Fruit fly (Drosophila melanogaster) whole organism, pupa: ENCODE measurements around the gene qin.
A peak's percentile ranks its signal among the peaks of the same experiment; 100 is the strongest.

ENCODE experiments used
- CG10348 ChIP-seq: fragments of 200-800 bp; sonication (Bioruptor generic); IDR thresholded peaks from 2 replicates; pipeline ENCODE4 v1.3.6; 2022; ENCODE audit warnings: missing biosample characterization, missing genetic modification characterization
- CG12605 ChIP-seq: fragments of 200-800 bp; sonication (Bioruptor generic); IDR thresholded peaks from 2 replicates; pipeline ENCODE4 v1.3.6; 2022; ENCODE audit warnings: missing biosample characterization, missing genetic modification characterization
- CG13204 ChIP-seq: fragments of 200-800 bp; sonication (Bioruptor generic); optimal IDR thresholded peaks from 2 replicates; lab custom pipeline; 2018; ENCODE audit warnings: missing biosample characterization, mild to moderate bottlenecking, missing genetic modification characterization, moderate library complexity
- CG14655 ChIP-seq: fragments of 200-800 bp; sonication (Bioruptor generic); optimal IDR thresholded peaks from 3 replicates; lab custom pipeline; 2017; ENCODE audit warnings: mild to moderate bottlenecking, missing biosample characterization, missing genetic modification reagents, missing genetic modification characterization
- CG15710 ChIP-seq: fragments of 200-800 bp; sonication (Bioruptor generic); optimal IDR thresholded peaks from 2 replicates; lab custom pipeline; 2018; ENCODE audit warnings: missing biosample characterization, mild to moderate bottlenecking, missing genetic modification characterization, moderate library complexity
- CG17806 ChIP-seq: fragments of 200-800 bp; sonication (Bioruptor generic); optimal IDR thresholded peaks from 2 replicates; lab custom pipeline; 2018; ENCODE audit warnings: missing biosample characterization, mild to moderate bottlenecking, missing genetic modification characterization, moderate library complexity
- CG32121 ChIP-seq: fragments of 200-800 bp; sonication (Bioruptor generic); IDR thresholded peaks from 2 replicates; pipeline ENCODE4 v1.3.6; 2022; ENCODE audit warnings: missing biosample characterization, missing genetic modification characterization
- CG34367 ChIP-seq: fragments of 200-800 bp; sonication (Bioruptor generic); optimal IDR thresholded peaks from 2 replicates; lab custom pipeline; 2018; ENCODE audit warnings: missing biosample characterization, mild to moderate bottlenecking, missing genetic modification characterization
- CG4496 ChIP-seq: fragments of 200-800 bp; sonication (Bioruptor generic); IDR thresholded peaks from 3 replicates; pipeline ENCODE4 v1.3.6; 2022; ENCODE audit warnings: missing biosample characterization, missing genetic modification characterization
- CG8159 ChIP-seq: fragments of 200-800 bp; sonication (Bioruptor generic); optimal IDR thresholded peaks from 3 replicates; lab custom pipeline; 2018; ENCODE audit warnings: missing biosample characterization, mild to moderate bottlenecking, missing genetic modification characterization, moderate library complexity
- CG8301 ChIP-seq: fragments of 200-800 bp; sonication (Bioruptor generic); optimal IDR thresholded peaks from 2 replicates; lab custom pipeline; 2018; ENCODE audit warnings: missing biosample characterization, mild to moderate bottlenecking, missing genetic modification characterization
- CG9948 ChIP-seq: fragments of 200-800 bp; sonication (Bioruptor generic); optimal IDR thresholded peaks from 2 replicates; lab custom pipeline; 2018; ENCODE audit warnings: missing biosample characterization, mild to moderate bottlenecking, missing genetic modification characterization, moderate library complexity
- D1 ChIP-seq: fragments of 200-800 bp; sonication (Bioruptor generic); optimal IDR thresholded peaks from 2 replicates; lab custom pipeline; 2018; ENCODE audit warnings: missing biosample characterization, mild to moderate bottlenecking, missing genetic modification characterization, moderate library complexity
- EcR ChIP-seq: fragments of 200-800 bp; sonication (Bioruptor generic); optimal IDR thresholded peaks from 3 replicates; lab custom pipeline; 2019; ENCODE audit warnings: missing biosample characterization, missing genetic modification characterization, mild to moderate bottlenecking, moderate library complexity, missing genetic modification reagents
- Ets98B ChIP-seq: fragments of 200-800 bp; sonication (Bioruptor generic); IDR thresholded peaks from 2 replicates; pipeline ENCODE4 v1.3.6; 2022; ENCODE audit warnings: missing biosample characterization, missing genetic modification characterization
- Pif1A ChIP-seq: fragments of 200-800 bp; sonication (Bioruptor generic); optimal IDR thresholded peaks from 3 replicates; lab custom pipeline; 2016; ENCODE audit warnings: missing biosample characterization, missing genetic modification characterization
- Pif1B ChIP-seq: fragments of 200-800 bp; sonication (Bioruptor generic); optimal IDR thresholded peaks from 3 replicates; lab custom pipeline; 2016; ENCODE audit warnings: missing biosample characterization, missing genetic modification characterization
- Snoo ChIP-seq: fragments of 200-800 bp; sonication (Bioruptor generic); optimal IDR thresholded peaks from 3 replicates; lab custom pipeline; 2017; ENCODE audit warnings: missing biosample characterization, mild to moderate bottlenecking, missing genetic modification characterization, inconsistent platforms
- fd96Ca ChIP-seq: fragments of 200-800 bp; sonication (Bioruptor generic); IDR thresholded peaks from 3 replicates; pipeline ENCODE4 v1.3.6; 2022; ENCODE audit warnings: missing biosample characterization, missing genetic modification characterization
- gl ChIP-seq: fragments of 200-800 bp; sonication (Bioruptor generic); optimal IDR thresholded peaks from 2 replicates; lab custom pipeline; 2018; ENCODE audit warnings: missing biosample characterization, mild to moderate bottlenecking, missing genetic modification characterization
- rn ChIP-seq: fragments of 200-800 bp; sonication (Bioruptor generic); IDR thresholded peaks from 2 replicates; pipeline ENCODE4 v1.3.6; 2022; ENCODE audit warnings: missing biosample characterization, missing genetic modification characterization

The qin gene

dm6 chr3R:18598391-18598790 lies 7.6 kb downstream of the qin start, which contains the start of gene Tssk:
Gene Tssk, plus strand, starts transcription at chr3R:18598691.
- TF ChIP-seq CG8301 (tag; lab: Kevin White, UChicago) = no peak
- no peak for TF ChIP-seq CG12605
- TF ChIP-seq CG8159 = no peak
- TF ChIP-seq CG17806 (tag; lab: Kevin White, UChicago) = no peak
- TF ChIP-seq Pif1A (GFP tag; lab: Kevin White, UChicago) = no peak
- no peak for TF ChIP-seq CG14655 (GFP tag; lab: Kevin White, UChicago)
- TF ChIP-seq CG34367 (tag; lab: Kevin White, UChicago) = no peak
- TF ChIP-seq Snoo = no peak
- TF ChIP-seq Pif1B (GFP tag; lab: Kevin White, UChicago) = no peak
- TF ChIP-seq gl (tag; lab: Kevin White, UChicago) = no peak

dm6 chr3R:18616007-18616406 lies 25.2 kb downstream of the qin start:
- TF ChIP-seq CG14655 (GFP tag; lab: Kevin White, UChicago) = peak; percentile 59
- no peak for TF ChIP-seq rn (GFP tag; lab: Robert Waterston, UW)
- no peak for TF ChIP-seq CG10348 (GFP tag; lab: Robert Waterston, UW)
- 0 out of 2 replicates have a peak, but pooled peaks have one; percentile 17 for TF ChIP-seq CG32121 (GFP tag; lab: Robert Waterston, UW)
- no peak for TF ChIP-seq fd96Ca
- peak; percentile 39 for TF ChIP-seq CG8301 (tag; lab: Kevin White, UChicago)
- TF ChIP-seq, all 21 proteins: peak for 3

dm6 chr3R:18617411-18617810 lies 26.6 kb downstream of the qin start, which contains the start of gene CG7695:
Gene CG7695, minus strand, starts transcription at chr3R:18617511.
- TF ChIP-seq CG13204 (GFP tag; lab: Kevin White, UChicago) (no peak), CG9948 (no peak), gl (tag; lab: Kevin White, UChicago) (no peak), CG8301 (tag; lab: Kevin White, UChicago) (no peak), D1 (tag; lab: Kevin White, UChicago) (no peak), CG8159 (no peak), rn (GFP tag; lab: Robert Waterston, UW) (no peak)

DNA sequence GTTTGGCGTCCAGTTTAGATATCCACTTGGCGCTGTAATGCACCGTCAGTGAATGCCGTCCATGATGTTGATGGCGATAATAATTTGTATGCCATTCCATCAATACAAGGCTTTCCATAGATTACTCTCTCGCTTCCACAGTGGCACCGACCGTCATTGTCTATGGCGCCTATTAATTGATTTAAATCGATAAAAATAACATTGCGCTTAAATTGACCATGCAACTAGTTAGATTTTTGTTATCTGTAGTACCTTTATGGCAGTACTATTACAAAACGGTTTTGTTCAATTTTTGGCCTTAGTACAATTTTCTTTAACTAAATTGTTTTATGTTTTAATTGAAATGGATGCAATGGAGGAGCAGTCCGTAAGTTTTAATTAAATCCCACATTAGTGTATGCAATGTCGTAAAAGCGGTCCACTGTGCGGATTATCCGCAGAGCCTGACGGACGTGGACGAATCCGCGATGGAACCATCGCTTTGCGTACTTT lies 28.7 kb downstream of the qin start:
- TF ChIP-seq D1 (tag; lab: Kevin White, UChicago) (no peak), EcR (GFP tag; lab: Kevin White, UChicago) (no peak), Pif1A (GFP tag; lab: Kevin White, UChicago) (peak; percentile 2), CG4496 (GFP tag; lab: Robert Waterston, UW) (no peak), CG9948 (no peak), CG15710 (tag; lab: Kevin White, UChicago) (no peak), CG8301 (tag; lab: Kevin White, UChicago) (peak; percentile 25), CG14655 (GFP tag; lab: Kevin White, UChicago) (peak; percentile 39), CG13204 (GFP tag; lab: Kevin White, UChicago) (no peak), CG32121 (GFP tag; lab: Robert Waterston, UW) (no peak)

DNA sequence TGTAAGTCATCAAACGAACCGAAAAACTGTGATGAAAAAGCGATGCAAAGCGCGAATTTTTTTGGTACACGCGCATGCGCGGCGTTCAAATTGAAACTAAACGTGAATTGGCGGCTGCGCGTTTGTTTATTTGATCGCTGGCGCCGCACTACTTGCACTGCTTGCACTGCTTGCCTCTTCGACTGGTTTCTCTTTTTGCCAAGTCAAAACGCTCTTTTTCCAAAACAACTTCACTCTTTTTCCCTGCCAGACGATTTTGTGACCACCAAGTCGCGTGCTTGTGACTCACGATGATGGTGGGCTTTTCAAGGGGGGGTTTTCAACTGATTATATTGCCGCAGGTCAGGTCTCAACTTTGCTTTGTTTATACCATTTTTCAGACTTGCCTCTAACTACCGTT lies 30.4 kb downstream of the qin start, which contains the start of gene CG14304:
Gene CG14304, minus strand, starts transcription at position 98 of the 400 bp plus-strand sequence.
- TF ChIP-seq CG4496 (GFP tag; lab: Robert Waterston, UW) (peak; percentile 58), Ets98B (GFP tag; lab: Robert Waterston, UW) (peak; percentile 28; the same call in 1 of the 2 replicates), CG14655 (GFP tag; lab: Kevin White, UChicago) (no peak), EcR (GFP tag; lab: Kevin White, UChicago) (no peak), Snoo (peak; percentile 26)

dm6 chr3R:18624541-18624940 lies 33.7 kb downstream of the qin start:
- TF ChIP-seq CG32121 (GFP tag; lab: Robert Waterston, UW) (peak; percentile 70; the same call in 1 of the 2 replicates), CG9948 (peak; percentile 19), Pif1A (GFP tag; lab: Kevin White, UChicago) (peak; percentile 70), CG10348 (GFP tag; lab: Robert Waterston, UW) (no peak), CG8159 (no peak), EcR (GFP tag; lab: Kevin White, UChicago) (no peak), D1 (tag; lab: Kevin White, UChicago) (no peak), gl (tag; lab: Kevin White, UChicago) (no peak), Pif1B (GFP tag; lab: Kevin White, UChicago) (peak; percentile 5), fd96Ca (peak; percentile 66; the same call in 2 of the 3 replicates), rn (GFP tag; lab: Robert Waterston, UW) (no peak), CG14655 (GFP tag; lab: Kevin White, UChicago) (peak; percentile 60), Snoo (no peak), CG15710 (tag; lab: Kevin White, UChicago) (no peak), CG4496 (GFP tag; lab: Robert Waterston, UW) (peak; percentile 73), Ets98B (GFP tag; lab: Robert Waterston, UW) (peak; percentile 70), CG13204 (GFP tag; lab: Kevin White, UChicago) (no peak), CG12605 (peak; percentile 59; the same call in 1 of the 2 replicates), CG8301 (tag; lab: Kevin White, UChicago) (peak; percentile 53), CG34367 (tag; lab: Kevin White, UChicago) (no peak), CG17806 (tag; lab: Kevin White, UChicago) (peak; percentile 13)
